Worm (Caenorhabditis elegans) whole organism, late embryonic: ENCODE results near the gene R02E4.1.

Experiments used
- C38D4.7 ChIP-seq: fragments of 200-800 bp; sonication (Bioruptor generic); optimal IDR thresholded peaks from 2 replicates; lab custom pipeline; 2018; ENCODE audit warnings: mild to moderate bottlenecking, missing genetic modification characterization, moderate library complexity, missing compliant biosample characterization
- F13H6.1 ChIP-seq: sonication (generic microtip); optimal IDR thresholded peaks from 2 replicates; lab custom pipeline; 2016; ENCODE audit warnings: missing genetic modification characterization, missing compliant biosample characterization
- ceh-24 ChIP-seq: sonication (generic microtip); optimal IDR thresholded peaks from 2 replicates; lab custom pipeline; 2016; ENCODE audit warnings: mild to moderate bottlenecking, missing genetic modification characterization, missing compliant biosample characterization
- dmd-4 ChIP-seq: sonication (generic microtip); optimal IDR thresholded peaks from 2 replicates; lab custom pipeline; 2016; ENCODE audit warnings: borderline replicate concordance, missing genetic modification characterization, missing compliant biosample characterization
- nhr-11 ChIP-seq: fragments of 150-350 bp; optimal IDR thresholded peaks from 2 replicates; lab custom pipeline; 2014; ENCODE audit warnings: missing biosample characterization, missing genetic modification characterization
- pat-9 ChIP-seq: fragments of 200-800 bp; sonication (Bioruptor generic); optimal IDR thresholded peaks from 2 replicates; lab custom pipeline; 2018; ENCODE audit warnings: mild to moderate bottlenecking, missing genetic modification characterization, moderate library complexity, missing compliant biosample characterization
- unc-42 ChIP-seq: sonication (generic microtip); optimal IDR thresholded peaks from 2 replicates; lab custom pipeline; 2016; ENCODE audit warnings: missing genotype, missing genetic modification characterization, missing compliant biosample characterization

ce11 chrX:4068180-4068579, 36.2 kb downstream of the R02E4.1 start:
- TF ChIP-seq unc-42 (tag; lab: Kevin White, UChicago) (no peak), dmd-4 (no peak), F13H6.1 (tag; lab: Kevin White, UChicago) (no peak), nhr-11 (tag; lab: Kevin White, UChicago) (no peak), C38D4.7 (no peak), pat-9 (tag; lab: Kevin White, UChicago) (no peak), ceh-24 (no peak)
